Worm (Caenorhabditis elegans) whole organism, L4 larva: Measurements from ENCODE around the gene sdz-24.

Source experiments
- ama-1 ChIP-seq: fragments of 150-350 bp; optimal IDR thresholded peaks from 2 replicates; lab custom pipeline; 2014; ENCODE audit warnings: inconsistent platforms, mixed read lengths
- arid-1 ChIP-seq: fragments of 200-800 bp; sonication (Bioruptor generic); conservative IDR thresholded peaks from 2 replicates; pipeline ENCODE4 v1.3.6; 2022; ENCODE audit warnings: missing genetic modification reagents, missing genetic modification characterization, missing compliant biosample characterization
- ctbp-1 ChIP-seq: fragments of 200-800 bp; sonication (Bioruptor generic); IDR thresholded peaks from 2 replicates; pipeline ENCODE4 v1.3.6; 2022; ENCODE audit warnings: missing genetic modification reagents, missing genetic modification characterization, missing compliant biosample characterization
- egl-27 ChIP-seq: sonication (generic microtip); optimal IDR thresholded peaks from 3 replicates; lab custom pipeline; 2017; ENCODE audit warnings: missing biosample characterization, missing genetic modification reagents, missing genetic modification characterization
- hlh-30 ChIP-seq: sonication (generic microtip); optimal IDR thresholded peaks from 2 replicates; lab custom pipeline; 2017; ENCODE audit warnings: antibody characterized with exemption, mild to moderate bottlenecking, missing genetic modification characterization, missing compliant biosample characterization; ENCODE audit not compliant: insufficient read depth
- jun-1 ChIP-seq: fragments of 150-350 bp; optimal IDR thresholded peaks from 2 replicates; lab custom pipeline; 2014; ENCODE audit warnings: missing biosample characterization, missing genetic modification reagents, missing genetic modification characterization
- lsy-2 ChIP-seq, 2 experiments: fragments of 150-350 bp in 1 of 2; sonication (generic microtip) in 1 of 2; optimal IDR thresholded peaks; 2 replicates each; lab custom pipeline; 2014 to 2017; ENCODE audit warnings: missing biosample characterization in 2 of 2, missing genetic modification characterization in 2 of 2
- mxl-3 ChIP-seq: fragments of 200-800 bp; sonication (Bioruptor generic); optimal IDR thresholded peaks from 2 replicates; lab custom pipeline; 2018; ENCODE audit warnings: mild to moderate bottlenecking, missing genetic modification characterization, missing compliant biosample characterization
- nhr-237 ChIP-seq: sonication (generic microtip); optimal IDR thresholded peaks from 2 replicates; lab custom pipeline; 2017; ENCODE audit warnings: missing biosample characterization, missing genetic modification characterization
- nhr-25 ChIP-seq: sonication (generic microtip); optimal IDR thresholded peaks from 2 replicates; lab custom pipeline; 2017; ENCODE audit warnings: missing genetic modification characterization, mild to moderate bottlenecking, missing compliant biosample characterization, antibody characterized with exemption, moderate library complexity, borderline replicate concordance; ENCODE audit not compliant: insufficient read depth
- pha-4 ChIP-seq, 2 experiments: fragments of 150-350 bp in 1 of 2; fragments of 200-800 bp in 1 of 2; sonication (Bioruptor generic) in 1 of 2; IDR thresholded peaks in 1 of 2; optimal IDR thresholded peaks in 1 of 2; 2 replicates each; pipeline versions ENCODE4 v1.3.6 to Lab custom; 2014 to 2022; ENCODE audit warnings: missing genetic modification characterization in 2 of 2, missing genetic modification reagents in 2 of 2, missing biosample characterization in 1 of 2, missing compliant biosample characterization in 1 of 2
- unc-39 ChIP-seq: sonication (generic microtip); optimal IDR thresholded peaks from 2 replicates; lab custom pipeline; 2017; ENCODE audit warnings: missing biosample characterization, missing genetic modification characterization
- unc-62 ChIP-seq, 3 experiments: fragments of 150-350 bp in 1 of 3; sonication (generic microtip); optimal IDR thresholded peaks in 2 of 3; peaks in 1 of 3; 1 replicate in 1 of 3; 2 replicates in 2 of 3; lab custom pipeline; 2014 to 2017; ENCODE audit warnings: missing biosample characterization in 3 of 3, missing genetic modification characterization in 3 of 3, missing genetic modification reagents in 3 of 3, missing genotype in 1 of 3
- vab-7 ChIP-seq: fragments of 200-800 bp; sonication (Bioruptor generic); IDR thresholded peaks from 2 replicates; pipeline ENCODE4 v1.3.6; 2022; ENCODE audit warnings: missing genetic modification reagents, missing genetic modification characterization, missing compliant biosample characterization

DNA sequence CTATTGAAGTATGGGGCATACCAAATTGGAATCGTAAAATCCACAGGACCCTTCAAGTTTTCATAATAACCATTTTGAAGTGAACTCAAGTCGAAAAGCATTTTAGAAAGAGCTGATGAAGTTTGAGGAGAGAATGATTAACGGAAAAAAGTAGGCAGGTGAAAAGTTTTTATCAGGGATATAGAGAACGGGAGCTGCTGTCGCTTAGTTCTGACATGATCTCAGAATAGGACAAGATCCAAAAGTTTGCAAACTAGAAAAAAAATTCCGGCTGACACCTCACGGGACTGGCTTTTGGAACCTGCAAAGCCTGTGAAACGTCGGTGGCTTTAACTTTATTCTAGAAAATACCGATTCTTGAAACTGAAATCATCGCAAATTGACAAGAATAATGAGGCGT, 12.6 kb downstream of the sdz-24 start, which contains the start of gene sri-46:
- TF ChIP-seq egl-27 (no peak), lsy-2 (tag; optimal IDR thresholded peaks at IDR 0.05; lab: Kevin White, UChicago) (no peak), nhr-25 (tag; lab: Kevin White, UChicago) (no peak), vab-7 (GFP tag; lab: Robert Waterston, UW) (no peak), unc-39 (no peak), ama-1 (lab: Kevin White, UChicago) (no peak), nhr-237 (tag; lab: Kevin White, UChicago) (no peak), unc-62 (GFP tag; optimal IDR thresholded peaks at IDR 0.05 in 1 of 2; lab: Kevin White, UChicago) (no peak), unc-62 (tag; optimal IDR thresholded peaks at IDR 0.05; lab: Kevin White, UChicago) (no peak), arid-1 (GFP tag; lab: Robert Waterston, UW) (no peak), jun-1 (no peak), hlh-30 (no peak), pha-4 (GFP tag; IDR thresholded peaks at IDR 0.05; lab: Robert Waterston, UW) (no peak), pha-4 (tag; optimal IDR thresholded peaks at IDR 0.05; lab: Kevin White, UChicago) (no peak), mxl-3 (GFP tag; lab: Kevin White, UChicago) (no peak), ctbp-1 (GFP tag; lab: Robert Waterston, UW) (no peak)
